Worm (Caenorhabditis elegans) whole organism, midembryonic: ENCODE results near the gene set-20.

Experiments
- flt-1 ChIP-seq: fragments of 200-800 bp; sonication (Bioruptor generic); IDR thresholded peaks from 2 replicates; pipeline ENCODE4 v1.3.6; 2022; ENCODE audit warnings: missing genetic modification characterization, missing compliant biosample characterization
- klf-2 ChIP-seq: fragments of 200-800 bp; sonication (Bioruptor generic); conservative IDR thresholded peaks from 2 replicates; pipeline ENCODE4 v1.3.6; 2022; ENCODE audit warnings: missing genetic modification reagents, missing genetic modification characterization, missing compliant biosample characterization
- med-1 ChIP-seq: sonication (generic microtip); optimal IDR thresholded peaks from 2 replicates; lab custom pipeline; 2017; ENCODE audit warnings: missing genetic modification characterization, mild to moderate bottlenecking, missing compliant biosample characterization, antibody characterized with exemption, missing genetic modification reagents; ENCODE audit not compliant: insufficient read depth
- ref-1 ChIP-seq: fragments of 200-800 bp; sonication (Bioruptor generic); conservative IDR thresholded peaks from 2 replicates; pipeline ENCODE4 v1.3.6; 2022; ENCODE audit warnings: missing genetic modification reagents, missing genetic modification characterization, missing compliant biosample characterization

- no peak for TF ChIP-seq flt-1 (GFP tag; lab: Robert Waterston, UW)
- TF ChIP-seq ref-1 (GFP tag; lab: Robert Waterston, UW): no peak
- TF ChIP-seq med-1 (GFP tag; lab: Kevin White, UChicago): no peak
- TF ChIP-seq klf-2 (GFP tag; lab: Robert Waterston, UW): no peak
These were observed 10.2 kb upstream of the set-20 start for ce11 chrX:5696197-5696596.
